Worm (Caenorhabditis elegans) whole organism, L3 larva: Measurements from ENCODE around the gene F21F8.5.

Experiments
- R02D3.7 ChIP-seq: fragments of 150-350 bp; optimal IDR thresholded peaks from 2 replicates; lab custom pipeline; 2014; ENCODE audit warnings: missing biosample characterization, missing genetic modification characterization
- ZK546.5 ChIP-seq: sonication (generic microtip); optimal IDR thresholded peaks from 2 replicates; lab custom pipeline; 2017; ENCODE audit warnings: missing biosample characterization, missing genetic modification characterization
- aly-2 ChIP-seq: fragments of 150-350 bp; optimal IDR thresholded peaks from 2 replicates; lab custom pipeline; 2014; ENCODE audit warnings: missing biosample characterization, missing genetic modification characterization
- ama-1 ChIP-seq: fragments of 150-350 bp; optimal IDR thresholded peaks from 2 replicates; lab custom pipeline; 2018
- ceh-16 ChIP-seq: sonication (generic microtip); optimal IDR thresholded peaks from 2 replicates; lab custom pipeline; 2017; ENCODE audit warnings: missing biosample characterization, missing genetic modification characterization
- ceh-28 ChIP-seq: fragments of 150-350 bp; optimal IDR thresholded peaks from 2 replicates; lab custom pipeline; 2014; ENCODE audit warnings: missing biosample characterization, missing genetic modification reagents, missing genetic modification characterization
- ceh-82 ChIP-seq: fragments of 150-350 bp; optimal IDR thresholded peaks from 2 replicates; lab custom pipeline; 2014; ENCODE audit warnings: missing biosample characterization, missing genetic modification characterization
- ceh-9 ChIP-seq: sonication (generic microtip); optimal IDR thresholded peaks from 2 replicates; lab custom pipeline; 2018; ENCODE audit warnings: missing biosample characterization, missing genetic modification characterization
- daf-12 ChIP-seq: fragments of 150-350 bp; optimal IDR thresholded peaks from 2 replicates; lab custom pipeline; 2014; ENCODE audit warnings: missing biosample characterization, missing genetic modification reagents, missing genetic modification characterization
- egl-27 ChIP-seq: sonication (generic microtip); optimal IDR thresholded peaks from 4 replicates; lab custom pipeline; 2017; ENCODE audit warnings: missing biosample characterization, missing genetic modification reagents, missing genetic modification characterization
- egl-5 ChIP-seq: fragments of 150-350 bp; optimal IDR thresholded peaks from 2 replicates; lab custom pipeline; 2017; ENCODE audit warnings: missing biosample characterization, missing genetic modification reagents, missing genetic modification characterization, inconsistent platforms
- elt-2 ChIP-seq: sonication (generic microtip); optimal IDR thresholded peaks from 2 replicates; lab custom pipeline; 2016; ENCODE audit warnings: missing genetic modification reagents, mild to moderate bottlenecking, missing genetic modification characterization, missing compliant biosample characterization
- eor-1 ChIP-seq, 2 experiments: fragments of 150-350 bp; optimal IDR thresholded peaks; 2 replicates each; lab custom pipeline; 2014 to 2018; ENCODE audit warnings: missing biosample characterization in 2 of 2, missing genetic modification characterization in 2 of 2
- fkh-2 ChIP-seq: fragments of 150-350 bp; optimal IDR thresholded peaks from 2 replicates; lab custom pipeline; 2014; ENCODE audit warnings: missing biosample characterization, missing genetic modification reagents, missing genetic modification characterization
- jun-1 ChIP-seq: fragments of 150-350 bp; optimal IDR thresholded peaks from 2 replicates; lab custom pipeline; 2014; ENCODE audit warnings: missing biosample characterization, missing genetic modification reagents, missing genetic modification characterization
- lin-15B ChIP-seq: fragments of 150-350 bp; optimal IDR thresholded peaks from 2 replicates; lab custom pipeline; 2014; ENCODE audit warnings: missing biosample characterization, missing genetic modification characterization
- lin-39 ChIP-seq: fragments of 150-350 bp; optimal IDR thresholded peaks from 2 replicates; lab custom pipeline; 2018; ENCODE audit warnings: missing biosample characterization, missing genetic modification reagents, missing genetic modification characterization
- lsy-12 ChIP-seq: sonication (generic microtip); optimal IDR thresholded peaks from 2 replicates; lab custom pipeline; 2016; ENCODE audit warnings: mild to moderate bottlenecking, missing genetic modification characterization, missing compliant biosample characterization
- mdl-1 ChIP-seq: fragments of 150-350 bp; optimal IDR thresholded peaks from 2 replicates; lab custom pipeline; 2014; ENCODE audit warnings: missing biosample characterization, missing genetic modification characterization
- mml-1 ChIP-seq: fragments of 150-350 bp; sonication (generic microtip); optimal IDR thresholded peaks from 3 replicates; lab custom pipeline; 2014; ENCODE audit warnings: missing biosample characterization, missing genetic modification characterization
- nfya-1 ChIP-seq: sonication (generic microtip); optimal IDR thresholded peaks from 2 replicates; lab custom pipeline; 2017; ENCODE audit warnings: missing genetic modification characterization, mild to moderate bottlenecking, missing compliant biosample characterization, antibody characterized with exemption, moderate library complexity; ENCODE audit not compliant: insufficient read depth
- nhr-11 ChIP-seq: fragments of 150-350 bp; optimal IDR thresholded peaks from 2 replicates; lab custom pipeline; 2014; ENCODE audit warnings: missing biosample characterization, missing genetic modification characterization
- nhr-12 ChIP-seq: fragments of 150-350 bp; optimal IDR thresholded peaks from 2 replicates; lab custom pipeline; 2014; ENCODE audit warnings: missing biosample characterization, missing genetic modification characterization
- nhr-237 ChIP-seq: fragments of 150-350 bp; optimal IDR thresholded peaks from 2 replicates; lab custom pipeline; 2014; ENCODE audit warnings: missing biosample characterization, missing genetic modification characterization
- nhr-28 ChIP-seq: fragments of 150-350 bp; optimal IDR thresholded peaks from 2 replicates; lab custom pipeline; 2014; ENCODE audit warnings: missing biosample characterization, missing genetic modification characterization
- nhr-43 ChIP-seq: sonication (generic microtip); optimal IDR thresholded peaks from 2 replicates; lab custom pipeline; 2016; ENCODE audit warnings: mild to moderate bottlenecking, missing genetic modification characterization, missing compliant biosample characterization; ENCODE audit not compliant: poor library complexity, severe bottlenecking
- nhr-67 ChIP-seq: fragments of 150-350 bp; optimal IDR thresholded peaks from 2 replicates; lab custom pipeline; 2014; ENCODE audit warnings: missing biosample characterization, missing genetic modification characterization
- pha-4 ChIP-seq: fragments of 150-350 bp; optimal IDR thresholded peaks from 2 replicates; lab custom pipeline; 2014; ENCODE audit warnings: missing biosample characterization, missing genetic modification reagents, missing genetic modification characterization
- pqm-1 ChIP-seq: fragments of 150-350 bp; optimal IDR thresholded peaks from 2 replicates; lab custom pipeline; 2017; ENCODE audit warnings: missing biosample characterization, missing genetic modification characterization, inconsistent platforms
- sea-2 ChIP-seq: fragments of 150-350 bp; sonication (generic microtip); optimal IDR thresholded peaks from 4 replicates; lab custom pipeline; 2014; ENCODE audit warnings: missing biosample characterization, missing genetic modification reagents, missing genetic modification characterization
- skn-1 ChIP-seq: fragments of 150-350 bp; optimal IDR thresholded peaks from 2 replicates; lab custom pipeline; 2014; ENCODE audit warnings: missing biosample characterization, missing genetic modification characterization
- unc-39 ChIP-seq: sonication (generic microtip); optimal IDR thresholded peaks from 4 replicates; lab custom pipeline; 2017; ENCODE audit warnings: missing biosample characterization, missing genetic modification characterization
- unc-62 ChIP-seq: fragments of 150-350 bp; sonication (generic microtip); optimal IDR thresholded peaks from 4 replicates; lab custom pipeline; 2014; ENCODE audit warnings: missing biosample characterization, missing genetic modification reagents, missing genetic modification characterization
- zag-1 ChIP-seq: fragments of 150-350 bp; optimal IDR thresholded peaks from 2 replicates; lab custom pipeline; 2014; ENCODE audit warnings: missing biosample characterization, missing genetic modification characterization
- ztf-11 ChIP-seq: fragments of 150-350 bp; optimal IDR thresholded peaks from 2 replicates; lab custom pipeline; 2014; ENCODE audit warnings: missing biosample characterization, missing genetic modification characterization
- ztf-4 ChIP-seq: fragments of 150-350 bp; optimal IDR thresholded peaks from 2 replicates; lab custom pipeline; 2014; ENCODE audit warnings: missing biosample characterization, missing genetic modification characterization

F21F8.5 gene

ce11 chrV:8297504-8297903 is 31.4 kb upstream of the F21F8.5 start, which contains the start of gene W02D7.4:
Gene W02D7.4, minus strand, starts transcription at chrV:8297604.
- no peak for TF ChIP-seq nhr-237
- no peak for TF ChIP-seq pha-4 (tag; lab: Kevin White, UChicago)
- no peak for TF ChIP-seq aly-2 (tag; lab: Kevin White, UChicago)
- TF ChIP-seq, all 47 proteins: peak for 0

- TF ChIP-seq aly-2 (tag; lab: Kevin White, UChicago) = no peak
- TF ChIP-seq skn-1 (tag; lab: Kevin White, UChicago) = no peak
- no peak for TF ChIP-seq elt-2 (tag; lab: Kevin White, UChicago)
- TF ChIP-seq unc-39 = no peak
- no peak for TF ChIP-seq unc-62 (GFP tag; lab: Kevin White, UChicago)
- no peak for TF ChIP-seq ztf-11 (tag; lab: Kevin White, UChicago)
- TF ChIP-seq lsy-12 (tag; lab: Kevin White, UChicago) = no peak
- no peak for TF ChIP-seq nhr-12 (tag; lab: Kevin White, UChicago)
- TF ChIP-seq jun-1 (tag; lab: Kevin White, UChicago) = no peak
- no peak for TF ChIP-seq nhr-28
- no peak for TF ChIP-seq pha-4 (tag; lab: Kevin White, UChicago)
- TF ChIP-seq ceh-9 (tag; lab: Kevin White, UChicago) = no peak
- no peak for TF ChIP-seq nhr-237
- TF ChIP-seq fkh-2 = no peak
- TF ChIP-seq lin-15B (tag; lab: Kevin White, UChicago) = no peak
- TF ChIP-seq ceh-16 = no peak
- TF ChIP-seq eor-1 (tag; optimal IDR thresholded peaks at IDR 0.05; lab: Kevin White, UChicago) = no peak
These were observed 29.7 kb upstream of the F21F8.5 start, which contains the start of gene smex-1 for ce11 chrV:8295866-8296265. Gene smex-1, minus strand, starts transcription at chrV:8295966.

ce11 chrV:8291764-8292163 is 25.6 kb upstream of the F21F8.5 start, which contains the start of gene srg-33:
Gene srg-33, plus strand, starts transcription at chrV:8292064.
- TF ChIP-seq sea-2 (GFP tag; lab: Kevin White, UChicago) (no peak), nhr-67 (tag; lab: Kevin White, UChicago) (no peak), ceh-28 (tag; lab: Kevin White, UChicago) (no peak), pha-4 (tag; lab: Kevin White, UChicago) (no peak), mdl-1 (no peak), lsy-12 (tag; lab: Kevin White, UChicago) (no peak), daf-12 (tag; lab: Kevin White, UChicago) (no peak), unc-62 (GFP tag; lab: Kevin White, UChicago) (no peak), R02D3.7 (tag; lab: Kevin White, UChicago) (no peak), egl-27 (tag; lab: Kevin White, UChicago) (no peak), ama-1 (lab: Kevin White, UChicago) (no peak), nhr-12 (tag; lab: Kevin White, UChicago) (no peak), nhr-237 (no peak), egl-5 (no peak), nhr-11 (tag; lab: Kevin White, UChicago) (no peak), zag-1 (no peak)
- TF ChIP-seq, all 47 proteins: peak for 0

DNA sequence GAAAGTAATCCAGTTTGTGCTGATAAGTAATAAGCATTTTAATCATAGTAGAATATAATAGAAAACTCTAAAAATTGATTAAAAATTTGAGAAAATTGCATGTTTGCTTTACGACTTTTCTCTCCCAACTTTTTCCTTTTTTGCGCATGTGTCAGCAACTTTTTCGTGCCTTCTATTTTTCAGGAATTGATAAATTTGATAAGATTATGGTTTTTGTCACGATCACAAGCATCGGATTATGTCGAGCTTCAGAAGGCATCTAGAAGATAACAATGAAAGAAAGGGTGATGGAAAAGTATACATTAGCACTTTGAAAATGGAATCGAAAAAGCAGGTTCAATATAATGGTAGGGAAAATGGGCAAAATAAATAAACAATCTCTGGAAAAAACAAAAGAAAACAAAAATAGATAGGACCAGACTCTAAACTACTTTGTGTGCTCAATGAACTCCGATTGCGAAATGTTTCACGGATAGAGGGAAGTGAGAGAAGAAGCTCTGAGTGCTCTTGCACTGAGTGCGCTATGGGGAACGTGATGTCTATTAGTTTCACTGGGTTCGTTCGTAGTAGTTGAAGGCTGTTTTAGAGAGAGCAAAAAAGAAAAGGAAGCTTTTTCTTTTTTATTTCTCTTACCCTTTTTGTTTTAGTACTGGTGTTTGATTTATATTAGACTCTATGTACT is 22.1 kb upstream of the F21F8.5 start:
- TF ChIP-seq nfya-1 (tag; lab: Kevin White, UChicago) (peak; percentile 51), pqm-1 (tag; lab: Kevin White, UChicago) (peak; percentile 17), mml-1 (no peak), jun-1 (tag; lab: Kevin White, UChicago) (no peak), R02D3.7 (tag; lab: Kevin White, UChicago) (no peak), elt-2 (tag; lab: Kevin White, UChicago) (peak; percentile 67), lin-39 (tag; lab: Kevin White, UChicago) (peak; percentile 63)

ce11 chrV:8285455-8285854 is 19.3 kb upstream of the F21F8.5 start:
- TF ChIP-seq lin-39 (tag; lab: Kevin White, UChicago) (no peak), ceh-28 (tag; lab: Kevin White, UChicago) (no peak), ceh-16 (no peak), pha-4 (tag; lab: Kevin White, UChicago) (no peak), ZK546.5 (tag; lab: Kevin White, UChicago) (no peak), elt-2 (tag; lab: Kevin White, UChicago) (peak; percentile 4), nhr-43 (tag; lab: Kevin White, UChicago) (no peak), jun-1 (tag; lab: Kevin White, UChicago) (no peak), pqm-1 (tag; lab: Kevin White, UChicago) (peak; percentile 51), ceh-82 (tag; lab: Kevin White, UChicago) (no peak), unc-39 (no peak), R02D3.7 (tag; lab: Kevin White, UChicago) (no peak), lin-15B (tag; lab: Kevin White, UChicago) (no peak), ztf-4 (tag; lab: Kevin White, UChicago) (no peak)
